Worm (Caenorhabditis elegans) whole organism, late embryonic: ENCODE measurements around the gene snx-14.
A peak's percentile ranks its signal among the peaks of the same experiment; 100 is the strongest.

ENCODE experiments used
- C38D4.7 ChIP-seq: fragments of 200-800 bp; sonication (Bioruptor generic); optimal IDR thresholded peaks from 2 replicates; lab custom pipeline; 2018; ENCODE audit warnings: mild to moderate bottlenecking, missing genetic modification characterization, moderate library complexity, missing compliant biosample characterization
- K09A11.1 ChIP-seq: sonication (generic microtip); optimal IDR thresholded peaks from 2 replicates; lab custom pipeline; 2017; ENCODE audit warnings: antibody characterized with exemption, mild to moderate bottlenecking, missing genetic modification characterization, missing compliant biosample characterization; ENCODE audit not compliant: insufficient read depth
- T23F11.4 ChIP-seq: fragments of 200-800 bp; sonication (Bioruptor generic); optimal IDR thresholded peaks from 2 replicates; lab custom pipeline; 2018; ENCODE audit warnings: mild to moderate bottlenecking, missing genetic modification characterization, missing compliant biosample characterization
- ama-1 ChIP-seq: fragments of 150-350 bp; optimal IDR thresholded peaks from 2 replicates; lab custom pipeline; 2014
- ceh-14 ChIP-seq: sonication (generic microtip); optimal IDR thresholded peaks from 2 replicates; lab custom pipeline; 2016; ENCODE audit warnings: missing genotype, missing genetic modification characterization, missing compliant biosample characterization
- ceh-18 ChIP-seq: sonication (generic microtip); optimal IDR thresholded peaks from 2 replicates; lab custom pipeline; 2016; ENCODE audit warnings: missing genetic modification characterization, missing compliant biosample characterization
- ceh-22 ChIP-seq: sonication (generic microtip); optimal IDR thresholded peaks from 2 replicates; lab custom pipeline; 2017; ENCODE audit warnings: missing biosample characterization, missing genetic modification characterization
- ceh-30 ChIP-seq: fragments of 150-350 bp; optimal IDR thresholded peaks from 2 replicates; lab custom pipeline; 2014; ENCODE audit warnings: missing biosample characterization, missing genetic modification characterization
- ceh-34 ChIP-seq: sonication (generic microtip); optimal IDR thresholded peaks from 2 replicates; lab custom pipeline; 2016; ENCODE audit warnings: mild to moderate bottlenecking, missing genetic modification characterization, missing compliant biosample characterization
- ceh-48 ChIP-seq: sonication (generic microtip); optimal IDR thresholded peaks from 2 replicates; lab custom pipeline; 2016; ENCODE audit warnings: missing genetic modification characterization, inconsistent platforms, missing compliant biosample characterization
- che-1 ChIP-seq: sonication (generic microtip); optimal IDR thresholded peaks from 2 replicates; lab custom pipeline; 2016; ENCODE audit warnings: mild to moderate bottlenecking, missing genetic modification characterization, missing compliant biosample characterization
- dmd-4 ChIP-seq: sonication (generic microtip); optimal IDR thresholded peaks from 2 replicates; lab custom pipeline; 2016; ENCODE audit warnings: borderline replicate concordance, missing genetic modification characterization, missing compliant biosample characterization
- dve-1 ChIP-seq: sonication (generic microtip); optimal IDR thresholded peaks from 2 replicates; lab custom pipeline; 2017; ENCODE audit warnings: antibody characterized with exemption, mild to moderate bottlenecking, missing genetic modification characterization, missing compliant biosample characterization
- elt-2 ChIP-seq: sonication (generic microtip); optimal IDR thresholded peaks from 2 replicates; lab custom pipeline; 2016; ENCODE audit warnings: missing genetic modification reagents, missing genetic modification characterization, missing compliant biosample characterization
- ets-4 ChIP-seq: sonication (generic microtip); optimal IDR thresholded peaks from 2 replicates; lab custom pipeline; 2016; ENCODE audit warnings: missing genetic modification characterization, missing compliant biosample characterization
- eyg-1 ChIP-seq: sonication (generic microtip); optimal IDR thresholded peaks from 2 replicates; lab custom pipeline; 2016; ENCODE audit warnings: missing genotype, missing genetic modification characterization, missing compliant biosample characterization
- fkh-6 ChIP-seq: sonication (generic microtip); optimal IDR thresholded peaks from 2 replicates; lab custom pipeline; 2016; ENCODE audit warnings: missing genetic modification characterization, missing compliant biosample characterization
- hlh-15 ChIP-seq: sonication (generic microtip); optimal IDR thresholded peaks from 2 replicates; lab custom pipeline; 2016; ENCODE audit warnings: missing genetic modification characterization, missing compliant biosample characterization
- hlh-30 ChIP-seq: sonication (generic microtip); optimal IDR thresholded peaks from 2 replicates; lab custom pipeline; 2017; ENCODE audit warnings: antibody characterized with exemption, missing genetic modification characterization, missing compliant biosample characterization; ENCODE audit not compliant: insufficient read depth
- hlh-6 ChIP-seq: sonication (generic microtip); optimal IDR thresholded peaks from 2 replicates; lab custom pipeline; 2016; ENCODE audit warnings: missing genotype, missing genetic modification characterization, missing compliant biosample characterization
- hlh-8 ChIP-seq: sonication (generic microtip); optimal IDR thresholded peaks from 2 replicates; lab custom pipeline; 2016; ENCODE audit warnings: missing genotype, missing genetic modification characterization, missing compliant biosample characterization
- lim-6 ChIP-seq: sonication (generic microtip); optimal IDR thresholded peaks from 2 replicates; lab custom pipeline; 2016; ENCODE audit warnings: missing genetic modification characterization, missing compliant biosample characterization
- lin-11 ChIP-seq: fragments of 200-800 bp; sonication (Bioruptor generic); optimal IDR thresholded peaks from 2 replicates; lab custom pipeline; 2018; ENCODE audit warnings: mild to moderate bottlenecking, missing genetic modification characterization, missing compliant biosample characterization
- madf-2 ChIP-seq: sonication (generic microtip); optimal IDR thresholded peaks from 2 replicates; lab custom pipeline; 2017; ENCODE audit warnings: missing genetic modification characterization, missing compliant biosample characterization
- nfya-1 ChIP-seq: sonication (generic microtip); optimal IDR thresholded peaks from 2 replicates; lab custom pipeline; 2017; ENCODE audit warnings: missing genetic modification characterization, mild to moderate bottlenecking, missing compliant biosample characterization, antibody characterized with exemption, moderate library complexity
- pag-3 ChIP-seq: sonication (generic microtip); optimal IDR thresholded peaks from 2 replicates; lab custom pipeline; 2016; ENCODE audit warnings: missing compliant biosample characterization, missing genetic modification characterization, borderline replicate concordance
- pax-1 ChIP-seq: fragments of 150-350 bp; optimal IDR thresholded peaks from 2 replicates; lab custom pipeline; 2014; ENCODE audit warnings: missing biosample characterization, missing genetic modification characterization
- pha-2 ChIP-seq: sonication (generic microtip); optimal IDR thresholded peaks from 2 replicates; lab custom pipeline; 2017; ENCODE audit warnings: mild to moderate bottlenecking, missing genetic modification characterization, missing compliant biosample characterization
- pros-1 ChIP-seq: fragments of 150-350 bp; optimal IDR thresholded peaks from 2 replicates; lab custom pipeline; 2014; ENCODE audit warnings: missing biosample characterization, missing genetic modification reagents, missing genetic modification characterization
- sdc-2 ChIP-seq: sonication (generic microtip); optimal IDR thresholded peaks from 2 replicates; lab custom pipeline; 2016; ENCODE audit warnings: missing genotype, missing genetic modification characterization, missing compliant biosample characterization
- sox-2 ChIP-seq: fragments of 200-800 bp; sonication (Bioruptor generic); IDR thresholded peaks from 2 replicates; pipeline ENCODE4 v1.3.6; 2022; ENCODE audit warnings: missing genetic modification reagents, missing genetic modification characterization, missing compliant biosample characterization
- syd-9 ChIP-seq: sonication (generic microtip); optimal IDR thresholded peaks from 2 replicates; lab custom pipeline; 2016; ENCODE audit warnings: mild to moderate bottlenecking, missing genetic modification characterization, moderate library complexity, missing compliant biosample characterization
- tbx-2 ChIP-seq: sonication (generic microtip); optimal IDR thresholded peaks from 2 replicates; lab custom pipeline; 2016; ENCODE audit warnings: missing genetic modification characterization, missing compliant biosample characterization
- unc-42 ChIP-seq: sonication (generic microtip); optimal IDR thresholded peaks from 2 replicates; lab custom pipeline; 2016; ENCODE audit warnings: missing genotype, missing genetic modification characterization, missing compliant biosample characterization
- unc-86 ChIP-seq: sonication (generic microtip); optimal IDR thresholded peaks from 2 replicates; lab custom pipeline; 2016; ENCODE audit warnings: missing genetic modification characterization, missing compliant biosample characterization
- zip-5 ChIP-seq: sonication (generic microtip); optimal IDR thresholded peaks from 2 replicates; lab custom pipeline; 2016; ENCODE audit warnings: missing genetic modification characterization, missing compliant biosample characterization
- ztf-16 ChIP-seq: sonication (generic microtip); optimal IDR thresholded peaks from 2 replicates; lab custom pipeline; 2017; ENCODE audit warnings: missing genetic modification characterization, missing compliant biosample characterization

Gene snx-14

ce11 chrII:13515813-13516212 lies 15.2 kb downstream of the snx-14 start:
- TF ChIP-seq eyg-1 (tag; lab: Kevin White, UChicago), result no peak
- no peak for TF ChIP-seq pag-3 (tag; lab: Kevin White, UChicago)
- no peak for TF ChIP-seq fkh-6
- TF ChIP-seq ama-1 (lab: Kevin White, UChicago), result no peak
- TF ChIP-seq pros-1 (tag; lab: Kevin White, UChicago), result no peak
- TF ChIP-seq ceh-48 (tag; lab: Kevin White, UChicago), result no peak
- TF ChIP-seq ceh-34, result no peak
- no peak for TF ChIP-seq ztf-16 (tag; lab: Kevin White, UChicago)
- no peak for TF ChIP-seq hlh-30 (tag; lab: Kevin White, UChicago)
- TF ChIP-seq ceh-22 (tag; lab: Kevin White, UChicago), result no peak
- TF ChIP-seq ceh-14 (tag; lab: Kevin White, UChicago), result no peak
- TF ChIP-seq pax-1 (tag; lab: Kevin White, UChicago), result no peak
- TF ChIP-seq sox-2 (GFP tag; lab: Robert Waterston, UW), result no peak
- TF ChIP-seq hlh-15 (tag; lab: Kevin White, UChicago), result no peak
- TF ChIP-seq hlh-6 (tag; lab: Kevin White, UChicago), result no peak
- TF ChIP-seq lin-11 (tag; lab: Kevin White, UChicago), result no peak
- TF ChIP-seq ceh-18 (tag; lab: Kevin White, UChicago), result no peak
- TF ChIP-seq elt-2, result no peak

DNA sequence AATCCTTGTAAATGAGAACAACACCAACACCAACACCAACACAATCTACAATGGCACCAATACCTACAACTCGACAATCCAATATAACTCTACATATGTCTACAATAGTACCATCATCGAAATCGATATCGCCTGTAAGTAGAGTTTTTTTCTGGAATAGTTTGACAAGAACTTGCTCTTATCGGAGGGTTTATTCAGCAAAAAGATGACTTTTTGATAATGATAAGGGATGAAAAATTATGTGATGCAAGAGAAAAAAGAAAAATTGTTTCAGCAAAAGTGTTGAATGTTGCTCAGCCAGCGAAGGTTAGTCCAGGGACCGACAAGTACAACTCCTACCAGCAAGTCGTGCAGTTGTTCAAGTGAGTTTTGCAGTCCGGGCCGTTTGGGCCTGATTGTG lies 22.4 kb downstream of the snx-14 start:
- no peak for TF ChIP-seq syd-9 (tag; lab: Kevin White, UChicago)
- TF ChIP-seq ceh-18 (tag; lab: Kevin White, UChicago), result no peak
- TF ChIP-seq C38D4.7 (GFP tag; lab: Kevin White, UChicago), result no peak
- TF ChIP-seq che-1 (tag; lab: Kevin White, UChicago), result no peak
- TF ChIP-seq pag-3 (tag; lab: Kevin White, UChicago), result no peak
- no peak for TF ChIP-seq ceh-14 (tag; lab: Kevin White, UChicago)
- no peak for TF ChIP-seq dve-1 (tag; lab: Kevin White, UChicago)

ce11 chrII:13507535-13507934 lies 23.5 kb downstream of the snx-14 start, which contains the start of gene nep-17:
Gene nep-17, plus strand, starts transcription at chrII:13507819.
- no peak for TF ChIP-seq pha-2 (tag; lab: Kevin White, UChicago)
- TF ChIP-seq dve-1 (tag; lab: Kevin White, UChicago), result no peak
- TF ChIP-seq madf-2, result no peak
- TF ChIP-seq ets-4 (tag; lab: Kevin White, UChicago), result no peak
- TF ChIP-seq syd-9 (tag; lab: Kevin White, UChicago), result no peak
- no peak for TF ChIP-seq zip-5 (tag; lab: Kevin White, UChicago)
- TF ChIP-seq unc-42 (tag; lab: Kevin White, UChicago), result no peak
- no peak for TF ChIP-seq hlh-8 (tag; lab: Kevin White, UChicago)
- no peak for TF ChIP-seq K09A11.1 (tag; lab: Kevin White, UChicago)
- TF ChIP-seq sdc-2 (tag; lab: Kevin White, UChicago), result no peak
- TF ChIP-seq, all 69 proteins: peak for 0

ce11 chrII:13505977-13506568 lies 24.9 kb downstream of the snx-14 start:
- peak; percentile 59 for TF ChIP-seq nfya-1 (tag; lab: Kevin White, UChicago)
- TF ChIP-seq ztf-16 (tag; lab: Kevin White, UChicago), result no peak
- TF ChIP-seq T23F11.4, result no peak
- TF ChIP-seq unc-86 (tag; lab: Kevin White, UChicago), result no peak

ce11 chrII:13505386-13505785 lies 25.6 kb downstream of the snx-14 start:
- no peak for TF ChIP-seq T23F11.4
- TF ChIP-seq sdc-2 (tag; lab: Kevin White, UChicago), result no peak
- no peak for TF ChIP-seq lim-6 (tag; lab: Kevin White, UChicago)
- no peak for TF ChIP-seq K09A11.1 (tag; lab: Kevin White, UChicago)
- no peak for TF ChIP-seq fkh-6
- no peak for TF ChIP-seq ceh-30 (tag; lab: Kevin White, UChicago)
- TF ChIP-seq dmd-4, result no peak
- no peak for TF ChIP-seq ceh-34
- TF ChIP-seq unc-42 (tag; lab: Kevin White, UChicago), result no peak
- no peak for TF ChIP-seq lin-11 (tag; lab: Kevin White, UChicago)
- no peak for TF ChIP-seq ceh-14 (tag; lab: Kevin White, UChicago)
- no peak for TF ChIP-seq tbx-2 (tag; lab: Kevin White, UChicago)
